Fruit fly (Drosophila melanogaster): ENCODE data around the gene Msp300.

Msp300 gene

DNA sequence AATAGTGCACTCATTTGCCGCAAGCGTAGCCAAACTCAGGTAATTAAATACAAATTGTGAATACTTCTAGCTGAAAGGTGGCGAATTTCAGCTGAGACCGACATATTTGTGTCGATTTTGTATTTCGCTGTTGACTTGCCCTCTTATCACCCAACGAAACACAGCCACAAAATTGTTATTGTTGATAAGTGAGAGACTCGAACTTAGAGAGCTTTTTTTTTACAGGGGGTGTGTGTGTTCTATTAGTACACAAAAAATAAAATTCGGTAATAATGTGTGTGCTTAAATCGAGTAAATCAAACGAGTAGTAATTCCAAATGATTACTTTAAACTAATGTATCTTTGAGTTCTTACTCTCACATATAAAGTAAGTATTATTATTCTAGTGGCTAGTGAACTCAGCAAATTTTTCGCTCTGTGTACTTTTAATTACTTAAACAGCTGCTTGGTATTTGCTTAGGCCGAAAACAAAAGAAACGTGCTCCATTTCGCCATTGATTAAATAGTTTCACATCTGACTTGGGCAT is 39.7 kb upstream of the Msp300 start (continued):
- no peak for TF ChIP-seq CG17186 (GFP tag; optimal IDR thresholded peaks at IDR 0.05)
- TF ChIP-seq Mrtf (GFP tag; IDR thresholded peaks at IDR 0.05) = peak; percentile 36; the same call in 2 of the 3 replicates
- no peak for TF ChIP-seq usp (GFP tag; optimal IDR thresholded peaks at IDR 0.05)
- TF ChIP-seq CG9932 (GFP tag; IDR thresholded peaks at IDR 0.05) = peak; percentile 80
- TF ChIP-seq CG30020 (tag; optimal IDR thresholded peaks at IDR 0.05) = no peak
- no peak for TF ChIP-seq TFAM (GFP tag; optimal IDR thresholded peaks at IDR 0.05)
- TF ChIP-seq Hmx (GFP tag; optimal IDR thresholded peaks at IDR 0.05) = peak; percentile 57
- TF ChIP-seq Sox102F (GFP tag; optimal IDR thresholded peaks at IDR 0.05) = peak; percentile 67
- peak; percentile 10 for TF ChIP-seq CG5180 (GFP tag; optimal IDR thresholded peaks at IDR 0.05)
- peak; percentile 82 for TF ChIP-seq exex (tag; optimal IDR thresholded peaks at IDR 0.05)
- TF ChIP-seq NfI (GFP tag; optimal IDR thresholded peaks at IDR 0.05) = peak; percentile 40
- peak; percentile 15 for TF ChIP-seq repo (GFP tag; optimal IDR thresholded peaks at IDR 0.05)
- peak; percentile 70 for TF ChIP-seq zf30C (GFP tag; optimal IDR thresholded peaks at IDR 0.05)
- no peak for TF ChIP-seq Neu2 (GFP tag; optimal IDR thresholded peaks at IDR 0.05; ENCODE audit: borderline replicate concordance)
- no peak for TF ChIP-seq ac (GFP tag; optimal IDR thresholded peaks at IDR 0.05)
- TF ChIP-seq CG8388 (GFP tag; optimal IDR thresholded peaks at IDR 0.05) = peak; percentile 52
- TF ChIP-seq CG17612 (GFP tag; IDR thresholded peaks at IDR 0.05) = no peak
- TF ChIP-seq CG10267 (tag; optimal IDR thresholded peaks at IDR 0.05) = peak; percentile 63
- TF ChIP-seq Asciz (GFP tag; optimal IDR thresholded peaks at IDR 0.05) = peak; percentile 72
- TF ChIP-seq hb (GFP tag; IDR thresholded peaks at IDR 0.05; ENCODE audit: partially characterized antibody) = no peak
- peak; percentile 0 for TF ChIP-seq CG3163 (GFP tag; optimal IDR thresholded peaks at IDR 0.05)
- TF ChIP-seq CG31388 (GFP tag; optimal IDR thresholded peaks at IDR 0.05) = no peak
- peak; percentile 41; the same call in 1 of the 2 replicates for TF ChIP-seq CG3847 (GFP tag; IDR thresholded peaks at IDR 0.05)
- TF ChIP-seq oc (tag; optimal IDR thresholded peaks at IDR 0.05) = peak; percentile 33
- TF ChIP-seq MBD-R2 (GFP tag; IDR thresholded peaks at IDR 0.05) = peak; percentile 47; the same call in 1 of the 2 replicates
- peak; percentile 82 for TF ChIP-seq vvl (GFP tag; IDR thresholded peaks at IDR 0.05)
- TF ChIP-seq cas (GFP tag; IDR thresholded peaks at IDR 0.05) = no peak
- peak; percentile 76 for TF ChIP-seq CG15514 (GFP tag; optimal IDR thresholded peaks at IDR 0.05)
- TF ChIP-seq nerfin-2 (GFP tag; IDR thresholded peaks at IDR 0.05; ENCODE audit: partially characterized antibody) = no peak
- peak; percentile 70 for TF ChIP-seq NK7.1 (GFP tag; optimal IDR thresholded peaks at IDR 0.05)
- peak; percentile 70 for TF ChIP-seq esg (GFP tag; conservative IDR thresholded peaks at IDR 0.05)
- TF ChIP-seq p53 (GFP tag; optimal IDR thresholded peaks at IDR 0.05) = peak; percentile 68
- peak; percentile 42 for TF ChIP-seq Nf-YB (GFP tag; optimal IDR thresholded peaks at IDR 0.05)
- no peak for TF ChIP-seq D (optimal IDR thresholded peaks at IDR 0.05)
- TF ChIP-seq D (GFP tag; optimal IDR thresholded peaks at IDR 0.05) = peak; percentile 32
- peak; percentile 87 for TF ChIP-seq cwo (GFP tag; optimal IDR thresholded peaks at IDR 0.05)
- peak; percentile 22 for TF ChIP-seq pb (GFP tag; optimal IDR thresholded peaks at IDR 0.05)
- TF ChIP-seq CG4707 (GFP tag; optimal IDR thresholded peaks at IDR 0.05) = no peak
- peak; percentile 46 for TF ChIP-seq CG4328 (GFP tag; optimal IDR thresholded peaks at IDR 0.05)
- TF ChIP-seq jing (GFP tag; optimal IDR thresholded peaks at IDR 0.05) = peak; percentile 31
- TF ChIP-seq CG1602 (GFP tag; optimal IDR thresholded peaks at IDR 0.05) = peak; percentile 40
- peak; percentile 51 for TF ChIP-seq CG12104 (GFP tag; optimal IDR thresholded peaks at IDR 0.05)
- TF ChIP-seq CG9817 (tag; optimal IDR thresholded peaks at IDR 0.05) = peak; percentile 48
- TF ChIP-seq CG1024 (GFP tag; IDR thresholded peaks at IDR 0.05) = peak; percentile 41; the same call in 1 of the 2 replicates
- TF ChIP-seq CG11560 (tag; IDR thresholded peaks at IDR 0.05) = peak; percentile 35; the same call in 1 of the 3 replicates
- TF ChIP-seq stwl (tag; optimal IDR thresholded peaks at IDR 0.05) = no peak
- TF ChIP-seq Doc3 (GFP tag; IDR thresholded peaks at IDR 0.05; ENCODE audit: partially characterized antibody) = no peak
- TF ChIP-seq CG8765 (GFP tag; IDR thresholded peaks at IDR 0.05) = no peak
- TF ChIP-seq sim (GFP tag; IDR thresholded peaks at IDR 0.05) = no peak
- peak; percentile 31; the same call in 1 of the 2 replicates for TF ChIP-seq NFAT (GFP tag; IDR thresholded peaks at IDR 0.05)

Data from whole organism, embryonic.